Fruit fly (Drosophila melanogaster): ENCODE measurements around the gene OXA1L.

OXA1L gene

dm6 chr3L:10886371-10886770 is at the start of gene OXA1L:
TSS of gene OXA1L (minus strand) at chr3L:10886471.
- TF ChIP-seq CG17801 (GFP tag; optimal IDR thresholded peaks at IDR 0.05; ENCODE audit: partially characterized antibody): no peak

- no peak for TF ChIP-seq CG17801 (GFP tag; optimal IDR thresholded peaks at IDR 0.05; ENCODE audit: partially characterized antibody)
Measured at dm6 chr3L:10934983-10935539, 48.8 kb upstream of the OXA1L start.

dm6 chr3L:10931430-10931829 is 45.2 kb upstream of the OXA1L start:
- TF ChIP-seq CG17801 (GFP tag; optimal IDR thresholded peaks at IDR 0.05; ENCODE audit: partially characterized antibody): no peak

dm6 chr3L:10928801-10929200 is 42.5 kb upstream of the OXA1L start:
- TF ChIP-seq CG17801 (GFP tag; optimal IDR thresholded peaks at IDR 0.05; ENCODE audit: partially characterized antibody): no peak

dm6 chr3L:10927953-10928352 is 41.7 kb upstream of the OXA1L start:
- TF ChIP-seq CG17801 (GFP tag; optimal IDR thresholded peaks at IDR 0.05; ENCODE audit: partially characterized antibody): no peak

dm6 chr3L:10927349-10927748 is 41.1 kb upstream of the OXA1L start:
- no peak for TF ChIP-seq CG17801 (GFP tag; optimal IDR thresholded peaks at IDR 0.05; ENCODE audit: partially characterized antibody)

dm6 chr3L:10924683-10925082 is 38.4 kb upstream of the OXA1L start:
- TF ChIP-seq CG17801 (GFP tag; optimal IDR thresholded peaks at IDR 0.05; ENCODE audit: partially characterized antibody): no peak

dm6 chr3L:10922973-10923372 is 36.7 kb upstream of the OXA1L start:
- TF ChIP-seq CG17801 (GFP tag; optimal IDR thresholded peaks at IDR 0.05; ENCODE audit: partially characterized antibody): no peak

- no peak for TF ChIP-seq CG17801 (GFP tag; optimal IDR thresholded peaks at IDR 0.05; ENCODE audit: partially characterized antibody)
Measured at dm6 chr3L:10918454-10918853, 32.2 kb upstream of the OXA1L start.

dm6 chr3L:10917263-10917662 is 31.0 kb upstream of the OXA1L start:
- TF ChIP-seq CG17801 (GFP tag; optimal IDR thresholded peaks at IDR 0.05; ENCODE audit: partially characterized antibody): no peak

dm6 chr3L:10913214-10913613 is 26.9 kb upstream of the OXA1L start:
- no peak for TF ChIP-seq CG17801 (GFP tag; optimal IDR thresholded peaks at IDR 0.05; ENCODE audit: partially characterized antibody)

- TF ChIP-seq CG17801 (GFP tag; optimal IDR thresholded peaks at IDR 0.05; ENCODE audit: partially characterized antibody): no peak
Measured at dm6 chr3L:10909612-10910011, 23.3 kb upstream of the OXA1L start.

dm6 chr3L:10904770-10905169 is 18.5 kb upstream of the OXA1L start:
- TF ChIP-seq CG17801 (GFP tag; optimal IDR thresholded peaks at IDR 0.05; ENCODE audit: partially characterized antibody): no peak

dm6 chr3L:10903449-10903848 is 17.2 kb upstream of the OXA1L start:
- TF ChIP-seq CG17801 (GFP tag; optimal IDR thresholded peaks at IDR 0.05; ENCODE audit: partially characterized antibody): no peak

dm6 chr3L:10899087-10899511 is 12.8 kb upstream of the OXA1L start, which contains the start of gene Aps:
TSS of gene Aps (minus strand) at chr3L:10899123.
- no peak for TF ChIP-seq CG17801 (GFP tag; optimal IDR thresholded peaks at IDR 0.05; ENCODE audit: partially characterized antibody)

dm6 chr3L:10898256-10898735 is 12.0 kb upstream of the OXA1L start:
- TF ChIP-seq CG17801 (GFP tag; optimal IDR thresholded peaks at IDR 0.05; ENCODE audit: partially characterized antibody): peak; percentile 84
